Fruit fly (Drosophila melanogaster): ENCODE results near the gene Spg7.

- no peak for TF ChIP-seq br (GFP tag; optimal IDR thresholded peaks at IDR 0.05)
- TF ChIP-seq h (GFP tag; optimal IDR thresholded peaks at IDR 0.05), result no peak
- TF ChIP-seq psq (GFP tag; optimal IDR thresholded peaks at IDR 0.05), result no peak
- TF ChIP-seq Myc (optimal IDR thresholded peaks at IDR 0.05), result peak; percentile 94
- TF ChIP-seq CrebA (GFP tag; optimal IDR thresholded peaks at IDR 0.05; ENCODE audit: borderline replicate concordance), result no peak
- no peak for TF ChIP-seq OdsH (GFP tag; optimal IDR thresholded peaks at IDR 0.05)
- TF ChIP-seq brk (GFP tag; optimal IDR thresholded peaks at IDR 0.05), result no peak
These were observed 40.7 kb upstream of the Spg7 start, which contains the start of gene crm for dm6 chrX:2738663-2739062.

Data from whole organism, wandering third instar larva.